Worm (Caenorhabditis elegans): ENCODE measurements around the gene W02B12.16.

W02B12.16 gene

ce11 chrII:11433942-11434341 is 42.4 kb downstream of the W02B12.16 start, which contains the start of gene C05D12.5:
C05D12.5 (plus strand) TSS chrII:11434242.
- TF ChIP-seq pha-4 (tag; optimal IDR thresholded peaks at IDR 0.05): no peak
- TF ChIP-seq tbx-2 (tag; optimal IDR thresholded peaks at IDR 0.05): no peak
- no peak for TF ChIP-seq unc-62 (GFP tag; optimal IDR thresholded peaks at IDR 0.05)
- no peak for TF ChIP-seq nhr-67 (tag; optimal IDR thresholded peaks at IDR 0.05)
- no peak for TF ChIP-seq ztf-11 (tag; optimal IDR thresholded peaks at IDR 0.05)
- no peak for TF ChIP-seq R02D3.7 (tag; optimal IDR thresholded peaks at IDR 0.05)
- TF ChIP-seq pqm-1 (tag; optimal IDR thresholded peaks at IDR 0.05): no peak
- no peak for TF ChIP-seq elt-2 (tag; optimal IDR thresholded peaks at IDR 0.05)
- TF ChIP-seq zag-1 (tag; optimal IDR thresholded peaks at IDR 0.05): no peak
- no peak for TF ChIP-seq aly-2 (tag; optimal IDR thresholded peaks at IDR 0.05)
- no peak for TF ChIP-seq sea-2 (GFP tag; optimal IDR thresholded peaks at IDR 0.05)
- TF ChIP-seq nhr-28 (tag; optimal IDR thresholded peaks at IDR 0.05): no peak
- TF ChIP-seq ceh-16 (tag; optimal IDR thresholded peaks at IDR 0.05): no peak
- TF ChIP-seq egl-27 (tag; optimal IDR thresholded peaks at IDR 0.05): no peak
- no peak for TF ChIP-seq fkh-10 (GFP tag; optimal IDR thresholded peaks at IDR 0.05)
- TF ChIP-seq nhr-25 (tag; optimal IDR thresholded peaks at IDR 0.05): no peak

- no peak for TF ChIP-seq nhr-11 (tag; optimal IDR thresholded peaks at IDR 0.05)
- TF ChIP-seq lsy-12 (tag; optimal IDR thresholded peaks at IDR 0.05): no peak
- TF ChIP-seq pqm-1 (tag; optimal IDR thresholded peaks at IDR 0.05): no peak
- no peak for TF ChIP-seq nhr-76 (tag; optimal IDR thresholded peaks at IDR 0.05)
These were observed 44.7 kb downstream of the W02B12.16 start, which contains the start of gene C05D12.4 for ce11 chrII:11431584-11431983. C05D12.4 (plus strand) TSS chrII:11431884.

- TF ChIP-seq nhr-25 (tag; optimal IDR thresholded peaks at IDR 0.05) (no peak), elt-3 (tag; optimal IDR thresholded peaks at IDR 0.05) (no peak), jun-1 (tag; optimal IDR thresholded peaks at IDR 0.05) (no peak), fos-1 (tag; optimal IDR thresholded peaks at IDR 0.05) (no peak), elt-2 (tag; optimal IDR thresholded peaks at IDR 0.05) (peak; percentile 53), unc-39 (tag; optimal IDR thresholded peaks at IDR 0.05) (no peak), ceh-16 (tag; optimal IDR thresholded peaks at IDR 0.05) (no peak), pqm-1 (tag; optimal IDR thresholded peaks at IDR 0.05) (peak; percentile 33), nhr-77 (tag; optimal IDR thresholded peaks at IDR 0.05) (no peak), nhr-43 (tag; optimal IDR thresholded peaks at IDR 0.05; ENCODE audit: poor library complexity, severe bottlenecking) (no peak), egl-27 (tag; optimal IDR thresholded peaks at IDR 0.05) (no peak), hmg-11 (tag; optimal IDR thresholded peaks at IDR 0.05) (no peak), ztf-11 (tag; optimal IDR thresholded peaks at IDR 0.05) (no peak), pha-4 (tag; optimal IDR thresholded peaks at IDR 0.05) (no peak), nhr-12 (tag; optimal IDR thresholded peaks at IDR 0.05) (no peak), nhr-11 (tag; optimal IDR thresholded peaks at IDR 0.05) (no peak)
These were observed 47.7 kb downstream of the W02B12.16 start for ce11 chrII:11428599-11428998.

ce11 chrII:11427322-11427721 is 49.0 kb downstream of the W02B12.16 start:
- no peak for TF ChIP-seq nhr-11 (tag; optimal IDR thresholded peaks at IDR 0.05)
- TF ChIP-seq elt-2 (tag; optimal IDR thresholded peaks at IDR 0.05): peak; percentile 56
- peak; percentile 1 for TF ChIP-seq pqm-1 (tag; optimal IDR thresholded peaks at IDR 0.05)
